Worm (Caenorhabditis elegans) whole organism, mixed stage, embryonic: ENCODE measurements around the gene R04B5.1.

ENCODE experiments used
- M03D4.4 ChIP-seq: sonication (generic microtip); optimal IDR thresholded peaks from 2 replicates; lab custom pipeline; 2017; ENCODE audit warnings: mild to moderate bottlenecking, missing genetic modification characterization, missing compliant biosample characterization
- blmp-1 ChIP-seq: fragments of 150-350 bp; optimal IDR thresholded peaks from 2 replicates; lab custom pipeline; 2014; ENCODE audit warnings: missing biosample characterization, missing genetic modification characterization
- ceh-39 ChIP-seq: fragments of 150-350 bp; optimal IDR thresholded peaks from 2 replicates; lab custom pipeline; 2014; ENCODE audit warnings: missing biosample characterization, missing genetic modification characterization
- ceh-83 ChIP-seq: fragments of 200-800 bp; sonication (Bioruptor generic); optimal IDR thresholded peaks from 2 replicates; lab custom pipeline; 2018; ENCODE audit warnings: mild to moderate bottlenecking, missing genetic modification characterization, missing compliant biosample characterization
- ces-1 ChIP-seq: fragments of 150-350 bp; optimal IDR thresholded peaks from 2 replicates; lab custom pipeline; 2014; ENCODE audit warnings: missing biosample characterization, missing genetic modification reagents, missing genetic modification characterization
- cnd-1 ChIP-seq: fragments of 200-800 bp; sonication (Bioruptor generic); optimal IDR thresholded peaks from 2 replicates; lab custom pipeline; 2018; ENCODE audit warnings: mild to moderate bottlenecking, missing genetic modification characterization, missing compliant biosample characterization
- drap-1 ChIP-seq: fragments of 200-800 bp; sonication (Bioruptor generic); optimal IDR thresholded peaks from 3 replicates; lab custom pipeline; 2018; ENCODE audit warnings: mild to moderate bottlenecking, missing genetic modification characterization, missing compliant biosample characterization
- elt-1 ChIP-seq: sonication (generic microtip); optimal IDR thresholded peaks from 2 replicates; lab custom pipeline; 2017; ENCODE audit warnings: missing genetic modification characterization, mild to moderate bottlenecking, missing compliant biosample characterization, antibody characterized with exemption, moderate library complexity, borderline replicate concordance; ENCODE audit not compliant: insufficient read depth
- elt-3 ChIP-seq: fragments of 150-350 bp; optimal IDR thresholded peaks from 2 replicates; lab custom pipeline; 2014; ENCODE audit warnings: missing biosample characterization, missing genetic modification characterization
- flh-1 ChIP-seq: fragments of 200-800 bp; sonication (Bioruptor generic); optimal IDR thresholded peaks from 2 replicates; lab custom pipeline; 2018; ENCODE audit warnings: mild to moderate bottlenecking, missing genetic modification characterization, moderate library complexity, missing compliant biosample characterization
- ham-2 ChIP-seq: fragments of 200-800 bp; sonication (Bioruptor generic); optimal IDR thresholded peaks from 2 replicates; lab custom pipeline; 2018; ENCODE audit warnings: mild to moderate bottlenecking, missing genetic modification characterization, missing compliant biosample characterization
- hlh-1 ChIP-seq: fragments of 150-350 bp; optimal IDR thresholded peaks from 2 replicates; lab custom pipeline; 2014; ENCODE audit warnings: missing biosample characterization, missing genetic modification reagents, missing genetic modification characterization
- lin-13 ChIP-seq: fragments of 150-350 bp; optimal IDR thresholded peaks from 2 replicates; lab custom pipeline; 2014; ENCODE audit warnings: missing biosample characterization, missing genetic modification characterization
- lin-32 ChIP-seq: fragments of 200-800 bp; sonication (Bioruptor generic); optimal IDR thresholded peaks from 2 replicates; lab custom pipeline; 2018; ENCODE audit warnings: mild to moderate bottlenecking, missing genetic modification characterization, missing compliant biosample characterization
- mab-5 ChIP-seq: fragments of 150-350 bp; optimal IDR thresholded peaks from 2 replicates; lab custom pipeline; 2014; ENCODE audit warnings: missing biosample characterization, missing genetic modification characterization
- mep-1 ChIP-seq: fragments of 150-350 bp; optimal IDR thresholded peaks from 2 replicates; lab custom pipeline; 2017; ENCODE audit warnings: missing biosample characterization, missing genetic modification reagents, missing genetic modification characterization, inconsistent platforms
- nhr-12 ChIP-seq: fragments of 150-350 bp; optimal IDR thresholded peaks from 2 replicates; lab custom pipeline; 2014; ENCODE audit warnings: missing biosample characterization, missing genetic modification characterization
- nhr-2 ChIP-seq: fragments of 150-350 bp; optimal IDR thresholded peaks from 2 replicates; lab custom pipeline; 2014; ENCODE audit warnings: missing biosample characterization, missing genetic modification characterization
- nhr-237 ChIP-seq: fragments of 150-350 bp; optimal IDR thresholded peaks from 2 replicates; lab custom pipeline; 2014; ENCODE audit warnings: missing biosample characterization, missing genetic modification characterization
- nhr-28 ChIP-seq: fragments of 150-350 bp; optimal IDR thresholded peaks from 2 replicates; lab custom pipeline; 2014; ENCODE audit warnings: missing biosample characterization, missing genetic modification characterization
- nhr-76 ChIP-seq: sonication (generic microtip); optimal IDR thresholded peaks from 2 replicates; lab custom pipeline; 2017; ENCODE audit warnings: missing biosample characterization, missing genetic modification characterization
- pha-4 ChIP-seq: fragments of 150-350 bp; optimal IDR thresholded peaks from 2 replicates; lab custom pipeline; 2018; ENCODE audit warnings: missing biosample characterization, missing genetic modification reagents, missing genetic modification characterization
- sptf-1 ChIP-seq: sonication (generic microtip); optimal IDR thresholded peaks from 2 replicates; lab custom pipeline; 2017; ENCODE audit warnings: mild to moderate bottlenecking, missing genetic modification characterization, moderate library complexity, missing compliant biosample characterization
- tbx-8 ChIP-seq: fragments of 200-800 bp; sonication (Bioruptor generic); optimal IDR thresholded peaks from 2 replicates; lab custom pipeline; 2018; ENCODE audit warnings: mild to moderate bottlenecking, missing genetic modification characterization, moderate library complexity, missing compliant biosample characterization
- unc-120 ChIP-seq: sonication (generic microtip); optimal IDR thresholded peaks from 2 replicates; lab custom pipeline; 2017; ENCODE audit warnings: missing genetic modification characterization, missing compliant biosample characterization; ENCODE audit not compliant: poor library complexity, severe bottlenecking
- unc-39 ChIP-seq: fragments of 150-350 bp; optimal IDR thresholded peaks from 2 replicates; lab custom pipeline; 2014; ENCODE audit warnings: missing biosample characterization, missing genetic modification characterization
- unc-62 ChIP-seq: fragments of 150-350 bp; optimal IDR thresholded peaks from 2 replicates; lab custom pipeline; 2014; ENCODE audit warnings: missing biosample characterization, missing genetic modification reagents, missing genetic modification characterization
- ztf-11 ChIP-seq: fragments of 150-350 bp; optimal IDR thresholded peaks from 2 replicates; lab custom pipeline; 2014; ENCODE audit warnings: missing biosample characterization, missing genetic modification characterization

The R04B5.1 gene

DNA sequence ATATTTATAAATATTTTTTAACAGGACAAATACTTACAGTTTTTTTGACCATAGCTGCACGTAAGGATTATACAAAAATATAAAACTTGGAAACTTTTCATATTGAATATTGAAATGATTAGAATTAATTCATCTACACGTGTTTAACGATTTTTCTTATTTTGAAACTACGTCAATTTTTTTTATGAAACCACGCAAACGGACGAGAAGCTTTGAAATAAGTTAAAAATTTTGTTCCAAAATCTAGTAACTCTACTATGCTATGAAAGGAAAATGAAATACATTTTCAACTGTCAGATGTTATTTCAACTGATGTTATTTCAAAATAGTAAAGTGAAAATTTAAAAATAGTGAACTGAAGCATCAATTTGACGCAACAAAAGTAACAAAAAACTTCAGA lies 4.4 kb downstream of the R04B5.1 start, which contains the start of gene F57A8.6:
F57A8.6 (minus strand) TSS at position 101 of the 400 bp plus-strand sequence.
- TF ChIP-seq hlh-1 (tag; lab: Kevin White, UChicago) (no peak), ztf-11 (tag; lab: Kevin White, UChicago) (no peak), flh-1 (GFP tag; lab: Kevin White, UChicago) (no peak), unc-120 (tag; lab: Kevin White, UChicago) (no peak), blmp-1 (no peak), nhr-12 (no peak), lin-13 (tag; lab: Kevin White, UChicago) (no peak)

DNA sequence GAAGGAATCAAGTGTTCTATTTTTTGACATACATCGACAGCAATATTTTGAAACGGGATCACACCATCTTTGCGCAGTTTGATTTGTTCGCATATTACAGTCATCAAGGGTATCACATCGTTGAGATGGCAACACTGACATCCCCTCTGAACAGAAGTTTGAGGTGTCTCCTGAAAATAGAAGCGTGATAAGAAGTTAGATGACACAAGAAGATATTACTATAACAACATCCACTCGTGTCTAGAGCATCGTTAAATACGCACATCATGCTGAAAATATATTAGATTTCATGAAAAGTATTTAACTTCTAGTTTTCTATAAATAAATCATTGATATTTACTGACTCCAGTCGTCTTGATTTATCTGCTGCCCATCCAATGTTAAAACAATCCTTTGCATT lies 5.4 kb downstream of the R04B5.1 start:
- TF ChIP-seq lin-13 (tag; lab: Kevin White, UChicago) = no peak
- no peak for TF ChIP-seq nhr-237 (tag; lab: Kevin White, UChicago)
- TF ChIP-seq ceh-83 (GFP tag; lab: Kevin White, UChicago) = no peak
- TF ChIP-seq sptf-1 (tag; lab: Kevin White, UChicago) = no peak
- no peak for TF ChIP-seq elt-1 (tag; lab: Kevin White, UChicago)
- TF ChIP-seq ham-2 = no peak
- no peak for TF ChIP-seq ztf-11 (tag; lab: Kevin White, UChicago)
- TF ChIP-seq lin-32 (GFP tag; lab: Kevin White, UChicago) = no peak
- TF ChIP-seq nhr-76 (tag; lab: Kevin White, UChicago) = no peak
- TF ChIP-seq nhr-28 = no peak
- no peak for TF ChIP-seq cnd-1
- TF ChIP-seq unc-62 = no peak
- no peak for TF ChIP-seq unc-39
- TF ChIP-seq mab-5 (tag; lab: Kevin White, UChicago) = no peak
- no peak for TF ChIP-seq M03D4.4 (tag; lab: Kevin White, UChicago)
- TF ChIP-seq mep-1 = no peak
- TF ChIP-seq tbx-8 (GFP tag; lab: Kevin White, UChicago) = no peak
- no peak for TF ChIP-seq hlh-1 (tag; lab: Kevin White, UChicago)

DNA sequence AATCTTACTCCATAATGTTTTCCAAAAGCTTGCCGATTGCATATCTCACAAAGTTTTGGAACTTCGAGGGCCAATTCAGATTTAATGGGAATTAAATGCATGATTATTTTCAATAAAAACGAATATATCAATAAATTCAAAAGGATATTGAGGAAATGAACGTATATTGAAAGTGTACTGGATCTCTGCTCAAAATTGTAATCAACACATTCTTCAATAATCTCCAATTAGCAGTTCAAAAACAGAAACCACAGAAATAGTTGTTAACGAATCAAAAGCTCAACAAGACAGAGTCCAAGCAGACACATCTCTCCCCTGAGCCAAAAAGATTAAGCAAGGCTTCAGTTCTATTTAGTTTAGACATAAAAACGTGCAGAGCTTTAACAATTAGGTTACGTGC lies 7.6 kb downstream of the R04B5.1 start, which contains the start of gene nhr-192:
nhr-192 (minus strand) TSS at position 101 of the 400 bp plus-strand sequence.
- TF ChIP-seq nhr-12 (no peak), nhr-76 (tag; lab: Kevin White, UChicago) (no peak), hlh-1 (tag; lab: Kevin White, UChicago) (no peak), nhr-2 (no peak), pha-4 (tag; lab: Kevin White, UChicago) (no peak), ces-1 (GFP tag; lab: Kevin White, UChicago) (no peak), nhr-237 (tag; lab: Kevin White, UChicago) (no peak), ceh-39 (tag; lab: Kevin White, UChicago) (no peak), lin-32 (GFP tag; lab: Kevin White, UChicago) (no peak), unc-62 (no peak), M03D4.4 (tag; lab: Kevin White, UChicago) (no peak), mep-1 (no peak), flh-1 (GFP tag; lab: Kevin White, UChicago) (no peak)

- no peak for TF ChIP-seq drap-1 (GFP tag; lab: Kevin White, UChicago)
Observed at ce11 chrV:10066769-10067168, 11.4 kb downstream of the R04B5.1 start, which contains the start of gene npr-39. TSS of gene npr-39 (plus strand) at chrV:10067069.

ce11 chrV:10065679-10066078 lies 12.5 kb downstream of the R04B5.1 start:
- no peak for TF ChIP-seq flh-1 (GFP tag; lab: Kevin White, UChicago)
- TF ChIP-seq ceh-83 (GFP tag; lab: Kevin White, UChicago) = no peak
- no peak for TF ChIP-seq elt-1 (tag; lab: Kevin White, UChicago)
- no peak for TF ChIP-seq hlh-1 (tag; lab: Kevin White, UChicago)
- TF ChIP-seq nhr-28 = no peak
- no peak for TF ChIP-seq nhr-237 (tag; lab: Kevin White, UChicago)
- TF ChIP-seq mab-5 (tag; lab: Kevin White, UChicago) = no peak
- TF ChIP-seq nhr-12 = no peak
- no peak for TF ChIP-seq mep-1
- TF ChIP-seq lin-32 (GFP tag; lab: Kevin White, UChicago) = no peak
- TF ChIP-seq unc-62 = no peak
- TF ChIP-seq elt-3 (tag; lab: Kevin White, UChicago) = no peak

DNA sequence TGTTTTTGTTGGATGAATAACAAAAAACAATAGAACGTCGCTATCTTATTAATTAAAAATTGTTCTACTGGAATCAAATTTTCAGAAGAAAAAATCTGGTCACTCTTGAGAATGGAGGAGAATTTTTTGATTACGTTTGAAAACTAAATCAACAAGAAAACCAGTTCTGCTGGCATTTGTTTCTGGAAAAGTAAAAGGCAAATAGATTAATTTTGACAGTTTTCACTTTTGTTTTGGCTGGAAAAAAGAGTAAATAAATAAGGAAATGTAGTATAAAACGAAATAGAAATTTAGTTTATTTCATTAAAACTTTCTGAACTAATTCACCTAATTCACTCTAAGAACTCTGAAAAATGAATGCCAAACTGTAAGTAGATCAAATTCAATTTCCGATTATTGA lies 13.9 kb downstream of the R04B5.1 start, which contains the start of gene fipr-13:
fipr-13 (plus strand) TSS at position 301 of the 400 bp plus-strand sequence.
- TF ChIP-seq nhr-76 (tag; lab: Kevin White, UChicago) (no peak), unc-39 (no peak)
- TF ChIP-seq, all 35 proteins: peak for 0
